Fruit fly (Drosophila melanogaster) whole organism, embryonic: ENCODE results near the gene rols.

Source experiments
- CG10209 ChIP-seq: fragments of 200-800 bp; sonication (Bioruptor generic); optimal IDR thresholded peaks from 3 replicates; lab custom pipeline; 2017; ENCODE audit warnings: missing biosample characterization, mild to moderate bottlenecking, missing genetic modification characterization, missing genetic modification reagents
- CG10543 ChIP-seq: fragments of 200-800 bp; sonication (Bioruptor generic); optimal IDR thresholded peaks from 3 replicates; lab custom pipeline; 2017; ENCODE audit warnings: missing biosample characterization, mild to moderate bottlenecking, missing genetic modification characterization, moderate library complexity
- CG11398 ChIP-seq: fragments of 200-800 bp; sonication (Bioruptor generic); optimal IDR thresholded peaks from 2 replicates; lab custom pipeline; 2016; ENCODE audit warnings: missing biosample characterization, missing genetic modification characterization
- CG11504 ChIP-seq: fragments of 200-800 bp; sonication (Bioruptor generic); optimal IDR thresholded peaks from 3 replicates; lab custom pipeline; 2019; ENCODE audit warnings: missing biosample characterization, mild to moderate bottlenecking, missing genetic modification characterization, moderate library complexity
- CG11695 ChIP-seq: fragments of 200-800 bp; sonication (Bioruptor generic); IDR thresholded peaks from 3 replicates; pipeline ENCODE4 v1.3.6; 2022; ENCODE audit warnings: missing biosample characterization, missing genetic modification characterization
- CG12155 ChIP-seq: fragments of 200-800 bp; sonication (Bioruptor generic); optimal IDR thresholded peaks from 3 replicates; lab custom pipeline; 2016; ENCODE audit warnings: missing biosample characterization, missing genetic modification characterization
- CG12659 ChIP-seq: fragments of 200-800 bp; sonication (Bioruptor generic); optimal IDR thresholded peaks from 3 replicates; lab custom pipeline; 2017; ENCODE audit warnings: mild to moderate bottlenecking, missing biosample characterization, missing genetic modification reagents, missing genetic modification characterization
- CG12942 ChIP-seq: fragments of 200-800 bp; sonication (Bioruptor generic); optimal IDR thresholded peaks from 3 replicates; lab custom pipeline; 2016; ENCODE audit warnings: missing biosample characterization, missing genetic modification characterization
- CG13123 ChIP-seq: fragments of 200-800 bp; sonication (Bioruptor generic); optimal IDR thresholded peaks from 2 replicates; lab custom pipeline; 2016; ENCODE audit warnings: missing biosample characterization, missing genetic modification characterization
- CG13894 ChIP-seq: fragments of 200-800 bp; sonication (Bioruptor generic); optimal IDR thresholded peaks from 3 replicates; lab custom pipeline; 2018; ENCODE audit warnings: missing biosample characterization, mild to moderate bottlenecking, missing genetic modification characterization, moderate library complexity
- CG15269 ChIP-seq: fragments of 200-800 bp; sonication (Bioruptor generic); optimal IDR thresholded peaks from 2 replicates; lab custom pipeline; 2018; ENCODE audit warnings: missing biosample characterization, mild to moderate bottlenecking, missing genetic modification characterization, moderate library complexity
- CG15601 ChIP-seq: fragments of 200-800 bp; sonication (Bioruptor generic); optimal IDR thresholded peaks from 3 replicates; lab custom pipeline; 2019; ENCODE audit warnings: missing biosample characterization, mild to moderate bottlenecking, missing genetic modification characterization, moderate library complexity
- CG17385 ChIP-seq: fragments of 200-800 bp; sonication (Bioruptor generic); optimal IDR thresholded peaks from 3 replicates; lab custom pipeline; 2018; ENCODE audit warnings: missing biosample characterization, mild to moderate bottlenecking, missing genetic modification characterization
- CG17568 ChIP-seq: fragments of 200-800 bp; sonication (Bioruptor generic); optimal IDR thresholded peaks from 2 replicates; lab custom pipeline; 2018; ENCODE audit warnings: missing biosample characterization, mild to moderate bottlenecking, missing genetic modification characterization, moderate library complexity
- CG18599 ChIP-seq: fragments of 200-800 bp; sonication (Bioruptor generic); optimal IDR thresholded peaks from 3 replicates; lab custom pipeline; 2017; ENCODE audit warnings: missing biosample characterization, missing genetic modification characterization, mild to moderate bottlenecking, moderate library complexity, missing genetic modification reagents
- CG2875 ChIP-seq: fragments of 200-800 bp; sonication (Bioruptor generic); optimal IDR thresholded peaks from 2 replicates; lab custom pipeline; 2017; ENCODE audit warnings: missing biosample characterization, mild to moderate bottlenecking, missing genetic modification characterization, missing genetic modification reagents
- CG3163 ChIP-seq: fragments of 200-800 bp; sonication (Bioruptor generic); optimal IDR thresholded peaks from 3 replicates; lab custom pipeline; 2016; ENCODE audit warnings: missing biosample characterization, missing genetic modification characterization
- CG34422 ChIP-seq: fragments of 200-800 bp; sonication (Bioruptor generic); IDR thresholded peaks from 3 replicates; pipeline ENCODE4 v1.3.6; 2022; ENCODE audit warnings: missing biosample characterization, missing genetic modification characterization
- CG4282 ChIP-seq: fragments of 200-800 bp; sonication (Bioruptor generic); optimal IDR thresholded peaks from 2 replicates; lab custom pipeline; 2016; ENCODE audit warnings: missing biosample characterization, missing genetic modification characterization
- CG4820 ChIP-seq: fragments of 200-800 bp; sonication (Bioruptor generic); optimal IDR thresholded peaks from 3 replicates; lab custom pipeline; 2016; ENCODE audit warnings: missing biosample characterization, missing genetic modification characterization
- CG6689 ChIP-seq: fragments of 200-800 bp; sonication (Bioruptor generic); IDR thresholded peaks from 2 replicates; pipeline ENCODE4 v1.3.6; 2022; ENCODE audit warnings: missing biosample characterization, missing genetic modification characterization
- D19B ChIP-seq: fragments of 200-800 bp; sonication (Bioruptor generic); optimal IDR thresholded peaks from 2 replicates; lab custom pipeline; 2017; ENCODE audit warnings: missing biosample characterization, mild to moderate bottlenecking, missing genetic modification characterization
- Dek ChIP-seq: fragments of 200-800 bp; sonication (Bioruptor generic); optimal IDR thresholded peaks from 3 replicates; lab custom pipeline; 2019; ENCODE audit warnings: missing biosample characterization, mild to moderate bottlenecking, missing genetic modification characterization, moderate library complexity
- Dll ChIP-seq: fragments of 200-800 bp; sonication (Bioruptor generic); IDR thresholded peaks from 4 replicates; pipeline ENCODE4 v1.3.6; 2022; ENCODE audit warnings: missing biosample characterization, missing genetic modification characterization; ENCODE audit not compliant: partially characterized antibody
- Fer3 ChIP-seq: fragments of 200-800 bp; sonication (Bioruptor generic); optimal IDR thresholded peaks from 2 replicates; lab custom pipeline; 2018; ENCODE audit warnings: missing biosample characterization, mild to moderate bottlenecking, missing genetic modification characterization, moderate library complexity
- Gsc ChIP-seq: fragments of 200-800 bp; sonication (Bioruptor generic); IDR thresholded peaks from 2 replicates; pipeline ENCODE4 v1.3.6; 2022; ENCODE audit warnings: missing biosample characterization, missing genetic modification characterization
- Hmr ChIP-seq: fragments of 200-800 bp; sonication (Bioruptor generic); optimal IDR thresholded peaks from 3 replicates; lab custom pipeline; 2017; ENCODE audit warnings: mild to moderate bottlenecking, missing biosample characterization, missing genetic modification reagents, missing genetic modification characterization
- Hr39 ChIP-seq: fragments of >200 bp; optimal IDR thresholded peaks from 2 replicates; lab custom pipeline; 2017
- MTF-1 ChIP-seq: fragments of 200-800 bp; sonication (Bioruptor generic); optimal IDR thresholded peaks from 2 replicates; lab custom pipeline; 2018; ENCODE audit warnings: missing biosample characterization, mild to moderate bottlenecking, missing genetic modification characterization, borderline replicate concordance
- Meics ChIP-seq: fragments of 200-800 bp; sonication (Bioruptor generic); optimal IDR thresholded peaks from 2 replicates; lab custom pipeline; 2017; ENCODE audit warnings: missing biosample characterization, mild to moderate bottlenecking, missing genetic modification characterization
- NC2β ChIP-seq: fragments of 200-800 bp; sonication (Bioruptor generic); optimal IDR thresholded peaks from 2 replicates; lab custom pipeline; 2016; ENCODE audit warnings: missing biosample characterization, missing genetic modification characterization
- NK7.1 ChIP-seq: fragments of 200-800 bp; sonication (Bioruptor generic); optimal IDR thresholded peaks from 3 replicates; lab custom pipeline; 2016; ENCODE audit warnings: missing biosample characterization, missing genetic modification characterization
- NfI ChIP-seq: fragments of 200-800 bp; sonication (Bioruptor generic); optimal IDR thresholded peaks from 3 replicates; lab custom pipeline; 2018; ENCODE audit warnings: missing biosample characterization, mild to moderate bottlenecking, missing genetic modification characterization, moderate library complexity
- Optix ChIP-seq: fragments of 200-800 bp; sonication (Bioruptor generic); IDR thresholded peaks from 3 replicates; pipeline ENCODE4 v1.3.6; 2022; ENCODE audit warnings: missing biosample characterization, missing genetic modification characterization
- Ptx1 ChIP-seq: fragments of 200-800 bp; sonication (Bioruptor generic); IDR thresholded peaks from 2 replicates; pipeline ENCODE4 v1.3.6; 2022; ENCODE audit warnings: missing biosample characterization, missing genetic modification characterization
- Rfx ChIP-seq: fragments of 200-800 bp; sonication (Bioruptor generic); IDR thresholded peaks from 2 replicates; pipeline ENCODE4 v1.3.6; 2022; ENCODE audit warnings: missing biosample characterization, missing genetic modification characterization
- Sox102F ChIP-seq: fragments of 200-800 bp; sonication (Bioruptor generic); optimal IDR thresholded peaks from 2 replicates; lab custom pipeline; 2018; ENCODE audit warnings: missing biosample characterization, mild to moderate bottlenecking, missing genetic modification characterization, moderate library complexity
- ara ChIP-seq: fragments of 200-800 bp; sonication (Bioruptor generic); IDR thresholded peaks from 2 replicates; pipeline ENCODE4 v1.3.6; 2022; ENCODE audit warnings: missing biosample characterization, missing genetic modification characterization
- bcd ChIP-seq: fragments of 200-800 bp; sonication (Bioruptor generic); optimal IDR thresholded peaks from 2 replicates; lab custom pipeline; 2017; ENCODE audit warnings: missing biosample characterization, mild to moderate bottlenecking, missing genetic modification characterization
- br ChIP-seq: fragments of >200 bp; optimal IDR thresholded peaks from 2 replicates; lab custom pipeline; 2017
- bsh ChIP-seq, 2 experiments: fragments of 200-800 bp; sonication (Bioruptor generic); optimal IDR thresholded peaks; 2 replicates each; lab custom pipeline; 2017 to 2018; ENCODE audit warnings: mild to moderate bottlenecking in 2 of 2, missing biosample characterization in 2 of 2, missing genetic modification characterization in 2 of 2, moderate library complexity in 1 of 2
- cg ChIP-seq: fragments of 200-800 bp; sonication (Bioruptor generic); optimal IDR thresholded peaks from 3 replicates; lab custom pipeline; 2019; ENCODE audit warnings: missing biosample characterization, mild to moderate bottlenecking, missing genetic modification characterization, moderate library complexity
- chm ChIP-seq: fragments of 200-800 bp; sonication (Bioruptor generic); IDR thresholded peaks from 2 replicates; pipeline ENCODE4 v1.3.6; 2022; ENCODE audit warnings: missing biosample characterization, missing genetic modification characterization
- dmrt99B ChIP-seq: fragments of 200-800 bp; sonication (Bioruptor generic); optimal IDR thresholded peaks from 2 replicates; lab custom pipeline; 2018; ENCODE audit warnings: missing biosample characterization, mild to moderate bottlenecking, missing genetic modification characterization, moderate library complexity
- exex ChIP-seq: fragments of 200-800 bp; sonication (Bioruptor generic); optimal IDR thresholded peaks from 4 replicates; lab custom pipeline; 2018; ENCODE audit warnings: missing biosample characterization, mild to moderate bottlenecking, missing genetic modification characterization, moderate library complexity
- gce ChIP-seq: fragments of 200-800 bp; sonication (Bioruptor generic); IDR thresholded peaks from 3 replicates; pipeline ENCODE4 v1.3.6; 2022; ENCODE audit warnings: missing biosample characterization, missing genetic modification characterization
- grau ChIP-seq: fragments of 200-800 bp; optimal IDR thresholded peaks from 3 replicates; lab custom pipeline; 2019; ENCODE audit warnings: missing biosample characterization, mild to moderate bottlenecking, missing genetic modification characterization, moderate library complexity
- luna ChIP-seq: fragments of 200-800 bp; sonication (Bioruptor generic); optimal IDR thresholded peaks from 2 replicates; lab custom pipeline; 2016; ENCODE audit warnings: missing biosample characterization, missing genetic modification characterization
- phol ChIP-seq: fragments of 200-800 bp; sonication (Bioruptor generic); optimal IDR thresholded peaks from 3 replicates; lab custom pipeline; 2018; ENCODE audit warnings: missing biosample characterization, mild to moderate bottlenecking, missing genetic modification characterization, moderate library complexity
- pros ChIP-seq: fragments of 200-800 bp; sonication (Bioruptor generic); optimal IDR thresholded peaks from 3 replicates; lab custom pipeline; 2019; ENCODE audit warnings: missing biosample characterization, mild to moderate bottlenecking, missing genetic modification characterization, moderate library complexity
- sqz ChIP-seq: fragments of 200-800 bp; sonication (Bioruptor generic); optimal IDR thresholded peaks from 3 replicates; lab custom pipeline; 2018; ENCODE audit warnings: missing biosample characterization, mild to moderate bottlenecking, missing genetic modification characterization
- vvl ChIP-seq: fragments of 200-800 bp; sonication (Bioruptor generic); IDR thresholded peaks from 2 replicates; pipeline ENCODE4 v1.3.6; 2022; ENCODE audit warnings: missing biosample characterization, missing genetic modification characterization

rols gene

DNA sequence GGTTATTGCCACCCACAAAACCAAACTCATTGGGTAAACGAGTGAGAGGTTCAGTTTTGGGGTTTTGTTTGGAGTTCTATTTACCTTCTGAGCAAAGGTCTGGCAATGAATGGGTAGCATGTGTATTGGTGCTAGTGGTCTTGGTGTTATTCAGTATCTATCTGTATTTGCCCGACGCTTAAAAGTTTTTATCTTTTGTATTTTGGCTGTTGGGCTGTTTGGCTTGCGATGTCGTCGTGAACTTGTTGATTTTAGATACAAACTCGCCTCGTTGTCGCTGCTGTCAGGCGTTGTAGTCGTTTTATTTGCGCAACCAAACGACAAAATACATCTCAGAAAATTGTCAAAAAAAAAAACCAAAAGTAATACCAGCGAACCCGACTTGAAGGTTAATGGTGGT, 19.2 kb downstream of the rols start (continued):
- peak; percentile 11 for TF ChIP-seq CG17568
- TF ChIP-seq CG17385 (GFP tag; lab: Kevin White, UChicago), result peak; percentile 6
- peak; percentile 12 for TF ChIP-seq CG11398 (GFP tag; lab: Kevin White, UChicago)
- no peak for TF ChIP-seq CG12942 (GFP tag; lab: Kevin White, UChicago)
- no peak for TF ChIP-seq CG11504 (tag; lab: Kevin White, UChicago)
- TF ChIP-seq sqz (GFP tag; lab: Kevin White, UChicago), result peak; percentile 17
- TF ChIP-seq chm, result peak; percentile 54; the same call in 1 of the 2 replicates
- peak; percentile 35 for TF ChIP-seq CG13123 (GFP tag; lab: Kevin White, UChicago)
- peak; percentile 64 for TF ChIP-seq CG10543 (GFP tag; lab: Kevin White, UChicago)
- 0 out of 3 replicates have a peak, but pooled peaks have one; percentile 12 for TF ChIP-seq Optix (GFP tag; lab: Robert Waterston, UW)
- TF ChIP-seq exex, result peak; percentile 7
- TF ChIP-seq CG18599 (GFP tag; lab: Kevin White, UChicago), result peak; percentile 31
- TF ChIP-seq Meics (GFP tag; lab: Kevin White, UChicago), result peak; percentile 8
- TF ChIP-seq CG12155, result no peak
- peak; percentile 37 for TF ChIP-seq CG15269 (tag; lab: Kevin White, UChicago)
- TF ChIP-seq CG15601 (tag; lab: Kevin White, UChicago), result peak; percentile 38
- TF ChIP-seq CG34422 (GFP tag; lab: Robert Waterston, UW), result peak; percentile 37; the same call in 1 of the 3 replicates
- TF ChIP-seq Dek (tag; lab: Kevin White, UChicago), result no peak
- TF ChIP-seq cg (GFP tag; lab: Kevin White, UChicago), result peak; percentile 5
- TF ChIP-seq Ptx1 (GFP tag; lab: Robert Waterston, UW), result no peak
- peak; percentile 46 for TF ChIP-seq Hmr (GFP tag; lab: Kevin White, UChicago)
- TF ChIP-seq CG2875, result peak; percentile 3
- TF ChIP-seq Dll, result no peak
- TF ChIP-seq NK7.1, result no peak
- TF ChIP-seq vvl, result peak; percentile 31; the same call in 1 of the 2 replicates
- TF ChIP-seq Sox102F, result no peak
- TF ChIP-seq CG3163 (GFP tag; lab: Kevin White, UChicago), result no peak
- TF ChIP-seq D19B (GFP tag; lab: Kevin White, UChicago), result peak; percentile 1
- peak; percentile 11 for TF ChIP-seq CG10209
- peak; percentile 25 for TF ChIP-seq dmrt99B (tag; lab: Kevin White, UChicago)
- TF ChIP-seq CG12659 (GFP tag; lab: Kevin White, UChicago), result peak; percentile 2
- peak; percentile 39; the same call in 1 of the 2 replicates for TF ChIP-seq Rfx (GFP tag; lab: Robert Waterston, UW)
- TF ChIP-seq grau (tag; lab: Kevin White, UChicago), result peak; percentile 10
- 0 out of 3 replicates have a peak, but pooled peaks have one; percentile 24 for TF ChIP-seq CG11695
- peak; percentile 63 for TF ChIP-seq CG13894 (tag; lab: Kevin White, UChicago)
- peak in 1 of 2 experiments; percentile 10 for TF ChIP-seq bsh (GFP tag; optimal IDR thresholded peaks at IDR 0.05; lab: Kevin White, UChicago)
- TF ChIP-seq Gsc, result no peak
- peak; percentile 3 for TF ChIP-seq bcd (GFP tag; lab: Kevin White, UChicago)
- TF ChIP-seq NC2β (GFP tag; lab: Kevin White, UChicago), result no peak

DNA sequence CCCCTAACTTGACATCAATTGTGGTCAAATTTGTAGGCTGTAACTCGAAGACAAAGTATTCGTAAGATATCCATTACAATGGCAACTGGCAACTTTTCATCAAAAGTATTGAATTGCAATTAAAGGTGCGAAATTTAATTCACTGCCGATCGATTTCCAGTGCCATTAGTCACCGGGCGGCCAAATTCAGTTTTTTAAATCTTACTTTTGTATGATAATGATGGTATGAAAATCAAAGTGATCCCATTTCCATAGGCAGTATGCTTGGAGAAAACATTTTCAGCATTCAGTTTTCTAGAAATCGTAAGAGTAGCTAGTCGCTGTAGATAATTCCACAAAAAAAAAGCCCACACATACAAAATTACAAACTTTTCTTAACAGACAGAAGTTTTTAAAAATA, 20.4 kb downstream of the rols start, which contains the start of gene CG43638:
TSS of gene CG43638 (plus strand) at position 301 of the 400 bp plus-strand sequence.
- no peak for TF ChIP-seq MTF-1 (GFP tag; lab: Kevin White, UChicago)
- TF ChIP-seq CG4282 (GFP tag; lab: Kevin White, UChicago), result no peak
- no peak for TF ChIP-seq CG4820 (GFP tag; lab: Kevin White, UChicago)
- no peak for TF ChIP-seq phol (tag; lab: Kevin White, UChicago)
- no peak for TF ChIP-seq Fer3 (tag; lab: Kevin White, UChicago)
- no peak for TF ChIP-seq gce
- no peak for TF ChIP-seq pros (GFP tag; lab: Kevin White, UChicago)
- TF ChIP-seq br, result no peak
- TF ChIP-seq CG17568, result no peak
- TF ChIP-seq bsh (GFP tag; optimal IDR thresholded peaks at IDR 0.05; lab: Kevin White, UChicago), result no peak
- TF ChIP-seq NfI (GFP tag; lab: Kevin White, UChicago), result no peak
- no peak for TF ChIP-seq ara
- TF ChIP-seq luna, result no peak
- no peak for TF ChIP-seq CG6689
- no peak for TF ChIP-seq Hr39 (lab: Kevin White, UChicago)
